Fruit fly (Drosophila melanogaster): ENCODE measurements around the gene CG42834.
A peak's percentile ranks its signal among the peaks of the same experiment; 100 is the strongest.

Gene CG42834

DNA sequence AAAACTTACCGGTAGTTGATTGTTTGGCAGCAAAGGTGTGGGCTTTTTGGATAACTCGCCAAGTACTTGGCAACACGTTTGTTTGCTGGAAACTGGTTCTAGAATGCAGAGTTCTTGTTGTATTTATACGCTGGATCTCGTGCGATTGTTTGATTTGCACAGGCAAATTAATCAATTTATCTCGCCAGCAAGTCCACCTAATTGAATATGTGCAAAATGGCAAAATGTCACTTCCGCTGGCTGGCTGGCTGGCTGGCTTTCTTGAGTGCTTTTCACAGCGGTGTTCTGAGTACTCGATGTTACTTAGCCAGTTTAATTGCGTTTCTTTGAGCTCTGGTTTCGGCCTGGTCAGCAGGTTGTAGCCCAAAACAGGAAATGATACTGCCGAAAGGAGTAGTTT is 30.2 kb downstream of the CG42834 start, which contains the start of gene Eh:
Eh (minus strand) TSS at position 101 of the 400 bp plus-strand sequence.
- TF ChIP-seq H2.0 (GFP tag; IDR thresholded peaks at IDR 0.05) (no peak), CG2889 (GFP tag; IDR thresholded peaks at IDR 0.05) (0 out of 3 replicates have a peak, but pooled peaks have one; percentile 24)

dm6 chr3R:17449402-17449801 is 30.8 kb downstream of the CG42834 start:
- TF ChIP-seq gem (tag; optimal IDR thresholded peaks at IDR 0.05): peak; percentile 18
- TF ChIP-seq Xbp1 (GFP tag; optimal IDR thresholded peaks at IDR 0.05): peak; percentile 31
- TF ChIP-seq CG9817 (tag; optimal IDR thresholded peaks at IDR 0.05): peak; percentile 16
- peak; percentile 87 for TF ChIP-seq Ets65A (GFP tag)
- no peak for TF ChIP-seq gt (GFP tag; IDR thresholded peaks at IDR 0.05)
- no peak for TF ChIP-seq Asciz (GFP tag; optimal IDR thresholded peaks at IDR 0.05)
- no peak for TF ChIP-seq Atf-2 (GFP tag; optimal IDR thresholded peaks at IDR 0.05)
- no peak for TF ChIP-seq CG10543 (GFP tag; optimal IDR thresholded peaks at IDR 0.05)
- peak; percentile 51; the same call in 2 of the 3 replicates for TF ChIP-seq hb (GFP tag; IDR thresholded peaks at IDR 0.05; ENCODE audit: partially characterized antibody)
- peak; percentile 65; the same call in 2 of the 3 replicates for TF ChIP-seq knrl (GFP tag; IDR thresholded peaks at IDR 0.05; ENCODE audit: partially characterized antibody)
- no peak for TF ChIP-seq CG15269 (tag; optimal IDR thresholded peaks at IDR 0.05)
- TF ChIP-seq bcd (GFP tag; optimal IDR thresholded peaks at IDR 0.05): peak; percentile 19
- TF ChIP-seq CG11504 (tag; optimal IDR thresholded peaks at IDR 0.05): peak; percentile 46
- no peak for TF ChIP-seq gsb-n (tag; optimal IDR thresholded peaks at IDR 0.05)
- TF ChIP-seq Lhr (GFP tag; optimal IDR thresholded peaks at IDR 0.05): peak; percentile 28
- TF ChIP-seq CG16813 (GFP tag; IDR thresholded peaks at IDR 0.05; ENCODE audit: partially characterized antibody): peak; percentile 45; the same call in 1 of the 3 replicates
- no peak for TF ChIP-seq fu2 (GFP tag; optimal IDR thresholded peaks at IDR 0.05)
- TF ChIP-seq inv (GFP tag; IDR thresholded peaks at IDR 0.05; ENCODE audit: partially characterized antibody): no peak
- peak; percentile 62 for TF ChIP-seq amos (GFP tag; IDR thresholded peaks at IDR 0.05; ENCODE audit: partially characterized antibody)
- no peak for TF ChIP-seq CG1233 (GFP tag; optimal IDR thresholded peaks at IDR 0.05)
- peak; percentile 71 for TF ChIP-seq CG42726 (GFP tag; IDR thresholded peaks at IDR 0.05; ENCODE audit: partially characterized antibody)
- 0 out of 3 replicates have a peak, but pooled peaks have one; percentile 18 for TF ChIP-seq H15 (GFP tag; IDR thresholded peaks at IDR 0.05)
- TF ChIP-seq sens (GFP tag): peak; percentile 48
- peak; percentile 29 for TF ChIP-seq nmo (GFP tag; optimal IDR thresholded peaks at IDR 0.05)
- no peak for TF ChIP-seq fd102C (GFP tag; optimal IDR thresholded peaks at IDR 0.05)
- TF ChIP-seq ap (GFP tag; IDR thresholded peaks at IDR 0.05): no peak
- TF ChIP-seq HmgZ (tag; optimal IDR thresholded peaks at IDR 0.05): peak; percentile 10
- no peak for TF ChIP-seq Bdp1 (GFP tag; optimal IDR thresholded peaks at IDR 0.05)
- TF ChIP-seq onecut (GFP tag; IDR thresholded peaks at IDR 0.05): no peak
- peak; percentile 27; the same call in 1 of the 2 replicates for TF ChIP-seq CG3847 (GFP tag; IDR thresholded peaks at IDR 0.05)
- 0 out of 2 replicates have a peak, but pooled peaks have one; percentile 34 for TF ChIP-seq slbo (GFP tag; IDR thresholded peaks at IDR 0.05)
- peak; percentile 12 for TF ChIP-seq CoRest (tag; optimal IDR thresholded peaks at IDR 0.05)
- no peak for TF ChIP-seq dimm (GFP tag; IDR thresholded peaks at IDR 0.05)
- TF ChIP-seq CG31365 (tag; optimal IDR thresholded peaks at IDR 0.05): peak; percentile 97
- peak in 1 of 2 experiments; percentile 47 for TF ChIP-seq Dfd (GFP tag; optimal IDR thresholded peaks at IDR 0.05)
- no peak for TF ChIP-seq CG8089 (GFP tag; optimal IDR thresholded peaks at IDR 0.05)
- TF ChIP-seq Sry-δ (GFP tag; optimal IDR thresholded peaks at IDR 0.05): no peak
- TF ChIP-seq grau (tag; optimal IDR thresholded peaks at IDR 0.05): no peak
- TF ChIP-seq grn (GFP tag; optimal IDR thresholded peaks at IDR 0.05): peak; percentile 25
- peak; percentile 96 for TF ChIP-seq Myb (GFP tag; optimal IDR thresholded peaks at IDR 0.05)
- peak; percentile 60 for TF ChIP-seq Abd-B (GFP tag; optimal IDR thresholded peaks at IDR 0.05)
- TF ChIP-seq kah (GFP tag; optimal IDR thresholded peaks at IDR 0.05): peak; percentile 64
- no peak for TF ChIP-seq crc (GFP tag; optimal IDR thresholded peaks at IDR 0.05)
- peak; percentile 62 for TF ChIP-seq CG17802 (tag; optimal IDR thresholded peaks at IDR 0.05)
- peak; percentile 28 for TF ChIP-seq HmgD (GFP tag; optimal IDR thresholded peaks at IDR 0.05)
- no peak for TF ChIP-seq zfh2 (GFP tag; optimal IDR thresholded peaks at IDR 0.05)
